Fruit fly (Drosophila melanogaster) whole organism, embryonic: ENCODE results near the gene CG18542.

ENCODE experiments used
- Ada2b ChIP-seq: fragments of 200-800 bp; sonication (Bioruptor generic); IDR thresholded peaks from 2 replicates; pipeline ENCODE4 v1.3.6; 2022; ENCODE audit warnings: missing biosample characterization, missing genetic modification characterization
- BtbVII ChIP-seq: fragments of 200-800 bp; sonication (Bioruptor generic); optimal IDR thresholded peaks from 3 replicates; lab custom pipeline; 2017; ENCODE audit warnings: missing biosample characterization, mild to moderate bottlenecking, missing genetic modification characterization
- CG10321 ChIP-seq: fragments of 200-800 bp; sonication (Bioruptor generic); IDR thresholded peaks from 2 replicates; pipeline ENCODE4 v1.3.6; 2022; ENCODE audit warnings: missing biosample characterization, missing genetic modification characterization
- CG10366 ChIP-seq: fragments of 200-800 bp; sonication (Bioruptor generic); IDR thresholded peaks from 2 replicates; pipeline ENCODE4 v1.3.6; 2022; ENCODE audit warnings: missing biosample characterization, missing genetic modification characterization
- CG11723 ChIP-seq: fragments of 200-800 bp; sonication (Bioruptor generic); optimal IDR thresholded peaks from 2 replicates; lab custom pipeline; 2017; ENCODE audit warnings: missing biosample characterization, mild to moderate bottlenecking, missing genetic modification characterization
- CG15479 ChIP-seq: fragments of 200-800 bp; sonication (Bioruptor generic); optimal IDR thresholded peaks from 3 replicates; lab custom pipeline; 2019; ENCODE audit warnings: missing biosample characterization, mild to moderate bottlenecking, missing genetic modification characterization, moderate library complexity
- CG16779 ChIP-seq: fragments of 200-800 bp; sonication (Bioruptor generic); IDR thresholded peaks from 2 replicates; pipeline ENCODE4 v1.3.6; 2022; ENCODE audit warnings: missing biosample characterization, missing genetic modification characterization
- CG17328 ChIP-seq: fragments of 200-800 bp; sonication (Bioruptor generic); IDR thresholded peaks from 2 replicates; pipeline ENCODE4 v1.3.6; 2022; ENCODE audit warnings: missing biosample characterization, missing genetic modification characterization
- CG17359 ChIP-seq: fragments of 200-800 bp; sonication (Bioruptor generic); optimal IDR thresholded peaks from 3 replicates; lab custom pipeline; 2018; ENCODE audit warnings: missing biosample characterization, mild to moderate bottlenecking, missing genetic modification characterization, moderate library complexity
- CG2678 ChIP-seq: fragments of 200-800 bp; sonication (Bioruptor generic); optimal IDR thresholded peaks from 3 replicates; lab custom pipeline; 2019; ENCODE audit warnings: missing biosample characterization, mild to moderate bottlenecking, missing genetic modification characterization, moderate library complexity
- CG31388 ChIP-seq: fragments of 200-800 bp; sonication (Bioruptor generic); optimal IDR thresholded peaks from 2 replicates; lab custom pipeline; 2016; ENCODE audit warnings: missing biosample characterization, missing genetic modification characterization
- CG3163 ChIP-seq: fragments of 200-800 bp; sonication (Bioruptor generic); optimal IDR thresholded peaks from 3 replicates; lab custom pipeline; 2016; ENCODE audit warnings: missing biosample characterization, missing genetic modification characterization
- CG3995 ChIP-seq: fragments of 200-800 bp; sonication (Bioruptor generic); optimal IDR thresholded peaks from 3 replicates; lab custom pipeline; 2016; ENCODE audit warnings: missing biosample characterization, missing genetic modification characterization
- CG4282 ChIP-seq: fragments of 200-800 bp; sonication (Bioruptor generic); optimal IDR thresholded peaks from 2 replicates; lab custom pipeline; 2016; ENCODE audit warnings: missing biosample characterization, missing genetic modification characterization
- CG7556 ChIP-seq: fragments of 200-800 bp; sonication (Bioruptor generic); optimal IDR thresholded peaks from 2 replicates; lab custom pipeline; 2017; ENCODE audit warnings: missing biosample characterization, mild to moderate bottlenecking, missing genetic modification characterization
- CG8281 ChIP-seq: fragments of 200-800 bp; sonication (Bioruptor generic); optimal IDR thresholded peaks from 2 replicates; lab custom pipeline; 2018; ENCODE audit warnings: missing biosample characterization, mild to moderate bottlenecking, missing genetic modification characterization, moderate library complexity
- CG8765 ChIP-seq: fragments of 200-800 bp; sonication (Bioruptor generic); IDR thresholded peaks from 2 replicates; pipeline ENCODE4 v1.3.6; 2022; ENCODE audit warnings: missing biosample characterization, missing genetic modification characterization
- CG9437 ChIP-seq: fragments of 200-800 bp; sonication (Bioruptor generic); optimal IDR thresholded peaks from 2 replicates; lab custom pipeline; 2018; ENCODE audit warnings: missing biosample characterization, mild to moderate bottlenecking, missing genetic modification characterization
- Deaf1 ChIP-seq: fragments of 200-800 bp; optimal IDR thresholded peaks from 3 replicates; lab custom pipeline; 2019; ENCODE audit warnings: missing biosample characterization, mild to moderate bottlenecking, missing genetic modification characterization, moderate library complexity
- Dip3 ChIP-seq: fragments of 200-800 bp; sonication (Bioruptor generic); optimal IDR thresholded peaks from 3 replicates; lab custom pipeline; 2016; ENCODE audit warnings: missing biosample characterization, missing genetic modification characterization
- Fer3 ChIP-seq: fragments of 200-800 bp; sonication (Bioruptor generic); optimal IDR thresholded peaks from 2 replicates; lab custom pipeline; 2018; ENCODE audit warnings: missing biosample characterization, mild to moderate bottlenecking, missing genetic modification characterization, moderate library complexity
- H2.0 ChIP-seq: fragments of 200-800 bp; sonication (Bioruptor generic); IDR thresholded peaks from 2 replicates; pipeline ENCODE4 v1.3.6; 2022; ENCODE audit warnings: missing biosample characterization, missing genetic modification characterization
- Hr51 ChIP-seq, 2 experiments: fragments of 200-800 bp; sonication (Bioruptor generic); optimal IDR thresholded peaks; 2 replicates in 1 of 2; 3 replicates in 1 of 2; lab custom pipeline; 2016 to 2018; ENCODE audit warnings: missing biosample characterization in 2 of 2, missing genetic modification characterization in 2 of 2, mild to moderate bottlenecking in 1 of 2, moderate library complexity in 1 of 2
- Hsf ChIP-seq: fragments of 200-800 bp; sonication (Bioruptor generic); optimal IDR thresholded peaks from 3 replicates; lab custom pipeline; 2016; ENCODE audit warnings: missing biosample characterization, missing genetic modification characterization
- Neu2 ChIP-seq: fragments of 200-800 bp; sonication (Bioruptor generic); optimal IDR thresholded peaks from 3 replicates; lab custom pipeline; 2016; ENCODE audit warnings: missing biosample characterization, missing genetic modification characterization, borderline replicate concordance
- Nf-YB ChIP-seq: fragments of 200-800 bp; sonication (Bioruptor generic); optimal IDR thresholded peaks from 3 replicates; lab custom pipeline; 2019; ENCODE audit warnings: missing biosample characterization, mild to moderate bottlenecking, missing genetic modification characterization, moderate library complexity
- Opbp ChIP-seq: fragments of 200-800 bp; sonication (Bioruptor generic); IDR thresholded peaks from 3 replicates; pipeline ENCODE4 v1.3.6; 2022; ENCODE audit warnings: missing biosample characterization, missing genetic modification characterization; ENCODE audit not compliant: partially characterized antibody
- Ravus ChIP-seq: fragments of 200-800 bp; sonication (Bioruptor generic); IDR thresholded peaks from 2 replicates; pipeline ENCODE4 v1.3.6; 2022; ENCODE audit warnings: missing biosample characterization, missing genetic modification characterization
- Scr ChIP-seq: fragments of 200-800 bp; sonication (Bioruptor generic); IDR thresholded peaks from 2 replicates; pipeline ENCODE4 v1.3.6; 2022; ENCODE audit warnings: missing biosample characterization, missing genetic modification characterization; ENCODE audit not compliant: partially characterized antibody
- Side ChIP-seq: fragments of 200-800 bp; sonication (Bioruptor generic); optimal IDR thresholded peaks from 2 replicates; lab custom pipeline; 2016; ENCODE audit warnings: missing biosample characterization, missing genetic modification characterization
- Sin3A ChIP-seq: fragments of >200 bp; optimal IDR thresholded peaks from 2 replicates; lab custom pipeline; 2018
- Ssrp ChIP-seq: fragments of 200-800 bp; sonication (Bioruptor generic); optimal IDR thresholded peaks from 2 replicates; lab custom pipeline; 2018; ENCODE audit warnings: missing biosample characterization, mild to moderate bottlenecking, missing genetic modification characterization, moderate library complexity
- YL-1 ChIP-seq: fragments of 200-800 bp; sonication (Bioruptor generic); optimal IDR thresholded peaks from 3 replicates; lab custom pipeline; 2017; ENCODE audit warnings: missing biosample characterization, mild to moderate bottlenecking, missing genetic modification characterization
- crp ChIP-seq, 2 experiments: fragments of 200-800 bp; sonication (Bioruptor generic); optimal IDR thresholded peaks; 2 replicates in 1 of 2; 3 replicates in 1 of 2; lab custom pipeline; 2017; ENCODE audit warnings: missing biosample characterization in 2 of 2, missing genetic modification characterization in 2 of 2, mild to moderate bottlenecking in 1 of 2, moderate library complexity in 1 of 2
- dmrt99B ChIP-seq: fragments of 200-800 bp; sonication (Bioruptor generic); optimal IDR thresholded peaks from 2 replicates; lab custom pipeline; 2018; ENCODE audit warnings: missing biosample characterization, mild to moderate bottlenecking, missing genetic modification characterization, moderate library complexity
- dpn ChIP-seq, 2 experiments: fragments of 200-800 bp; sonication (Bioruptor generic); optimal IDR thresholded peaks; 3 replicates each; lab custom pipeline; 2016; ENCODE audit warnings: missing biosample characterization in 2 of 2, missing genetic modification characterization in 2 of 2
- emc ChIP-seq: fragments of 200-800 bp; sonication (Bioruptor generic); optimal IDR thresholded peaks from 2 replicates; lab custom pipeline; 2016; ENCODE audit warnings: missing biosample characterization, missing genetic modification characterization
- ewg ChIP-seq: fragments of 200-800 bp; sonication (Bioruptor generic); optimal IDR thresholded peaks from 3 replicates; lab custom pipeline; 2017; ENCODE audit warnings: mild to moderate bottlenecking, missing biosample characterization, missing genetic modification reagents, missing genetic modification characterization
- eyg ChIP-seq: fragments of 200-800 bp; sonication (Bioruptor generic); optimal IDR thresholded peaks from 3 replicates; lab custom pipeline; 2016; ENCODE audit warnings: missing biosample characterization, missing genetic modification characterization
- ftz-f1 ChIP-seq: fragments of 200-800 bp; sonication (Bioruptor generic); optimal IDR thresholded peaks from 2 replicates; lab custom pipeline; 2016; ENCODE audit warnings: missing biosample characterization, missing genetic modification characterization
- gem ChIP-seq: fragments of 200-800 bp; sonication (Bioruptor generic); optimal IDR thresholded peaks from 2 replicates; lab custom pipeline; 2019; ENCODE audit warnings: missing biosample characterization, mild to moderate bottlenecking, missing genetic modification characterization, moderate library complexity
- gfzf ChIP-seq: fragments of 200-800 bp; sonication (Bioruptor generic); optimal IDR thresholded peaks from 2 replicates; lab custom pipeline; 2016; ENCODE audit warnings: missing biosample characterization, mild to moderate bottlenecking, missing genetic modification characterization, moderate library complexity
- grau ChIP-seq: fragments of 200-800 bp; optimal IDR thresholded peaks from 3 replicates; lab custom pipeline; 2019; ENCODE audit warnings: missing biosample characterization, mild to moderate bottlenecking, missing genetic modification characterization, moderate library complexity
- h ChIP-seq: fragments of >200 bp; optimal IDR thresholded peaks from 2 replicates; lab custom pipeline; 2017
- hkb ChIP-seq, 2 experiments: fragments of 200-800 bp in 1 of 2; fragments of >200 bp in 1 of 2; sonication (Bioruptor generic) in 1 of 2; IDR thresholded peaks in 1 of 2; optimal IDR thresholded peaks in 1 of 2; 2 replicates each; pipeline versions ENCODE4 v1.3.6 to Lab custom; 2017 to 2022; ENCODE audit warnings: missing biosample characterization in 1 of 2, missing genetic modification characterization in 1 of 2
- lab ChIP-seq: fragments of 200-800 bp; sonication (Bioruptor generic); optimal IDR thresholded peaks from 3 replicates; lab custom pipeline; 2017; ENCODE audit warnings: missing biosample characterization, missing genetic modification characterization, mild to moderate bottlenecking, moderate library complexity, missing genetic modification reagents
- onecut ChIP-seq: fragments of 200-800 bp; sonication (Bioruptor generic); IDR thresholded peaks from 2 replicates; pipeline ENCODE4 v1.3.6; 2022; ENCODE audit warnings: missing biosample characterization, missing genetic modification characterization
- org-1 ChIP-seq: fragments of 200-800 bp; sonication (Bioruptor generic); optimal IDR thresholded peaks from 2 replicates; lab custom pipeline; 2017; ENCODE audit warnings: missing biosample characterization, missing genetic modification characterization
- row ChIP-seq: fragments of 200-800 bp; sonication (Bioruptor generic); IDR thresholded peaks from 3 replicates; pipeline ENCODE4 v1.3.6; 2022; ENCODE audit warnings: missing biosample characterization, missing genetic modification characterization
- run ChIP-seq: fragments of 200-800 bp; sonication (Bioruptor generic); optimal IDR thresholded peaks from 3 replicates; lab custom pipeline; 2018; ENCODE audit warnings: missing biosample characterization, mild to moderate bottlenecking, missing genetic modification characterization
- sd ChIP-seq: fragments of 200-800 bp; sonication (Bioruptor generic); optimal IDR thresholded peaks from 3 replicates; lab custom pipeline; 2018; ENCODE audit warnings: missing biosample characterization, mild to moderate bottlenecking, missing genetic modification characterization, moderate library complexity
- sim ChIP-seq: fragments of 200-800 bp; sonication (Bioruptor generic); IDR thresholded peaks from 2 replicates; pipeline ENCODE4 v1.3.6; 2022; ENCODE audit warnings: missing biosample characterization, missing genetic modification characterization
- usp ChIP-seq: fragments of >200 bp; optimal IDR thresholded peaks from 2 replicates; lab custom pipeline; 2017; ENCODE audit warnings: missing biosample characterization, missing genetic modification characterization

Gene CG18542

dm6 chr3R:9701148-9701703 is 15.7 kb downstream of the CG18542 start (continued):
- TF ChIP-seq CG31388 (GFP tag; lab: Kevin White, UChicago) (no peak), Opbp (no peak), BtbVII (peak; percentile 31), ewg (no peak), Ada2b (GFP tag; lab: Robert Waterston, UW) (no peak), CG16779 (GFP tag; lab: Robert Waterston, UW) (no peak), YL-1 (GFP tag; lab: Kevin White, UChicago) (no peak), row (GFP tag; lab: Robert Waterston, UW) (no peak), CG3995 (no peak), dpn (GFP tag; optimal IDR thresholded peaks at IDR 0.05; lab: Kevin White, UChicago) (peak in 1 of 2 experiments; percentile 23), Ravus (no peak), Deaf1 (tag; lab: Kevin White, UChicago) (no peak), run (no peak), ftz-f1 (no peak), onecut (no peak), CG17328 (no peak), Neu2 (GFP tag; lab: Kevin White, UChicago) (no peak), CG15479 (GFP tag; lab: Kevin White, UChicago) (no peak), Hsf (GFP tag; lab: Kevin White, UChicago) (no peak), H2.0 (no peak), org-1 (GFP tag; lab: Kevin White, UChicago) (peak; percentile 33), lab (GFP tag; lab: Kevin White, UChicago) (peak; percentile 57), Hr51 (GFP tag; optimal IDR thresholded peaks at IDR 0.05; lab: Kevin White, UChicago) (peak in 1 of 2 experiments; percentile 23), CG9437 (GFP tag; lab: Kevin White, UChicago) (no peak), Scr (GFP tag; lab: Robert Waterston, UW) (no peak), Side (peak; percentile 28), CG4282 (GFP tag; lab: Kevin White, UChicago) (no peak), hkb (optimal IDR thresholded peaks at IDR 0.05; lab: Kevin White, UChicago) (no peak), hkb (GFP tag; IDR thresholded peaks at IDR 0.05; lab: Robert Waterston, UW) (no peak), CG11723 (no peak), emc (GFP tag; lab: Kevin White, UChicago) (no peak), eyg (peak; percentile 28), CG8281 (tag; lab: Kevin White, UChicago) (peak; percentile 1), Dip3 (GFP tag; lab: Kevin White, UChicago) (peak; percentile 15), h (lab: Kevin White, UChicago) (no peak), Sin3A (lab: Kevin White, UChicago) (no peak), sim (GFP tag; lab: Robert Waterston, UW) (no peak)

- TF ChIP-seq crp (GFP tag; optimal IDR thresholded peaks at IDR 0.05; lab: Kevin White, UChicago) = no peak
- no peak for TF ChIP-seq CG10366 (GFP tag; lab: Robert Waterston, UW)
- peak; percentile 22 for TF ChIP-seq dmrt99B (tag; lab: Kevin White, UChicago)
- peak; percentile 24 for TF ChIP-seq Ssrp (tag; lab: Kevin White, UChicago)
- peak; percentile 30 for TF ChIP-seq CG17359 (tag; lab: Kevin White, UChicago)
- peak; percentile 20 for TF ChIP-seq Fer3
- no peak for TF ChIP-seq CG8765
- peak; percentile 36 for TF ChIP-seq grau
- no peak for TF ChIP-seq CG3163
- no peak for TF ChIP-seq gfzf (GFP tag; lab: Kevin White, UChicago)
- TF ChIP-seq Nf-YB (GFP tag; lab: Kevin White, UChicago) = no peak
- no peak for TF ChIP-seq CG10321 (GFP tag; lab: Robert Waterston, UW)
- TF ChIP-seq usp (GFP tag; lab: Kevin White, UChicago) = no peak
- TF ChIP-seq CG7556 (GFP tag; lab: Kevin White, UChicago) = no peak
- TF ChIP-seq CG2678 (tag; lab: Kevin White, UChicago) = peak; percentile 7
- TF ChIP-seq gem (tag; lab: Kevin White, UChicago) = peak; percentile 58
- peak; percentile 67 for TF ChIP-seq sd (tag; lab: Kevin White, UChicago)
Observed at dm6 chr3R:9701897-9702296, 16.3 kb downstream of the CG18542 start.
